Worm (Caenorhabditis elegans) whole organism, L2 larva: ENCODE data around the gene dsl-4.

Source experiments
- C34F6.9 ChIP-seq: fragments of 150-350 bp; optimal IDR thresholded peaks from 2 replicates; lab custom pipeline; 2014; ENCODE audit warnings: missing biosample characterization, missing genetic modification characterization
- F13H6.1 ChIP-seq: sonication (generic microtip); optimal IDR thresholded peaks from 2 replicates; lab custom pipeline; 2016; ENCODE audit warnings: missing genetic modification characterization, missing compliant biosample characterization
- R02D3.7 ChIP-seq: fragments of 150-350 bp; optimal IDR thresholded peaks from 2 replicates; lab custom pipeline; 2014; ENCODE audit warnings: missing biosample characterization, missing genetic modification characterization
- Y55F3AM.14 ChIP-seq: fragments of 200-800 bp; sonication (Bioruptor generic); optimal IDR thresholded peaks from 2 replicates; lab custom pipeline; 2018; ENCODE audit warnings: mild to moderate bottlenecking, missing genetic modification characterization, missing compliant biosample characterization
- ZK546.5 ChIP-seq: sonication (generic microtip); optimal IDR thresholded peaks from 2 replicates; lab custom pipeline; 2017; ENCODE audit warnings: missing biosample characterization, missing genetic modification characterization
- alr-1 ChIP-seq: fragments of 150-350 bp; optimal IDR thresholded peaks from 2 replicates; lab custom pipeline; 2014; ENCODE audit warnings: missing biosample characterization, missing genetic modification characterization
- aly-2 ChIP-seq: fragments of 150-350 bp; optimal IDR thresholded peaks from 2 replicates; lab custom pipeline; 2014; ENCODE audit warnings: missing biosample characterization, missing genetic modification characterization
- ama-1 ChIP-seq: fragments of 150-350 bp; optimal IDR thresholded peaks from 2 replicates; lab custom pipeline; 2018; ENCODE audit warnings: inconsistent platforms
- blmp-1 ChIP-seq: sonication (generic microtip); optimal IDR thresholded peaks from 2 replicates; lab custom pipeline; 2017; ENCODE audit warnings: missing genetic modification characterization, mild to moderate bottlenecking, missing compliant biosample characterization, antibody characterized with exemption, moderate library complexity; ENCODE audit not compliant: insufficient read depth
- ceh-16 ChIP-seq: fragments of 150-350 bp; optimal IDR thresholded peaks from 2 replicates; lab custom pipeline; 2014; ENCODE audit warnings: missing biosample characterization, missing genetic modification characterization
- ceh-82 ChIP-seq: fragments of 150-350 bp; optimal IDR thresholded peaks from 2 replicates; lab custom pipeline; 2014; ENCODE audit warnings: missing biosample characterization, missing genetic modification characterization
- crh-2 ChIP-seq: sonication (generic microtip); optimal IDR thresholded peaks from 2 replicates; lab custom pipeline; 2017; ENCODE audit warnings: missing biosample characterization, missing genetic modification characterization
- dmd-4 ChIP-seq: sonication (generic microtip); optimal IDR thresholded peaks from 2 replicates; lab custom pipeline; 2017; ENCODE audit warnings: missing biosample characterization, missing genetic modification characterization
- egl-27 ChIP-seq: sonication (generic microtip); optimal IDR thresholded peaks from 3 replicates; lab custom pipeline; 2017; ENCODE audit warnings: missing biosample characterization, missing genetic modification reagents, missing genetic modification characterization
- elt-1 ChIP-seq: fragments of 150-350 bp; optimal IDR thresholded peaks from 2 replicates; lab custom pipeline; 2014; ENCODE audit warnings: missing biosample characterization, missing genetic modification characterization
- elt-3 ChIP-seq: sonication (generic microtip); optimal IDR thresholded peaks from 2 replicates; lab custom pipeline; 2017; ENCODE audit warnings: missing biosample characterization, missing genetic modification characterization
- fos-1 ChIP-seq: fragments of 150-350 bp; optimal IDR thresholded peaks from 2 replicates; lab custom pipeline; 2014; ENCODE audit warnings: missing biosample characterization, missing genetic modification characterization
- gmeb-1 ChIP-seq: fragments of 150-350 bp; optimal IDR thresholded peaks from 2 replicates; lab custom pipeline; 2014; ENCODE audit warnings: missing biosample characterization, missing genetic modification characterization
- lin-11 ChIP-seq: fragments of 150-350 bp; sonication (generic microtip); optimal IDR thresholded peaks from 2 replicates; lab custom pipeline; 2014; ENCODE audit warnings: missing biosample characterization, missing genetic modification characterization, inconsistent platforms, mixed read lengths
- lin-13 ChIP-seq: fragments of 150-350 bp; optimal IDR thresholded peaks from 2 replicates; lab custom pipeline; 2014; ENCODE audit warnings: missing biosample characterization, missing genetic modification reagents, missing genetic modification characterization
- lin-39 ChIP-seq: fragments of 150-350 bp; optimal IDR thresholded peaks from 2 replicates; lab custom pipeline; 2014; ENCODE audit warnings: missing biosample characterization, missing genetic modification reagents, missing genetic modification characterization
- lsy-2 ChIP-seq, 2 experiments: fragments of 150-350 bp in 1 of 2; sonication (generic microtip) in 1 of 2; optimal IDR thresholded peaks; 2 replicates each; lab custom pipeline; 2014 to 2017; ENCODE audit warnings: missing biosample characterization in 2 of 2, missing genetic modification characterization in 2 of 2
- mab-5 ChIP-seq: fragments of 150-350 bp; optimal IDR thresholded peaks from 2 replicates; lab custom pipeline; 2014; ENCODE audit warnings: missing biosample characterization, missing genetic modification characterization
- mbf-1 ChIP-seq: sonication (generic microtip); optimal IDR thresholded peaks from 2 replicates; lab custom pipeline; 2017; ENCODE audit warnings: missing biosample characterization, missing genetic modification characterization
- mdl-1 ChIP-seq, 2 experiments: fragments of 150-350 bp in 1 of 2; sonication (generic microtip) in 1 of 2; optimal IDR thresholded peaks; 2 replicates each; lab custom pipeline; 2017; ENCODE audit warnings: missing biosample characterization in 2 of 2, missing genetic modification characterization in 2 of 2
- nhr-10 ChIP-seq: sonication (generic microtip); optimal IDR thresholded peaks from 2 replicates; lab custom pipeline; 2017; ENCODE audit warnings: missing biosample characterization, missing genetic modification characterization
- nhr-11 ChIP-seq: fragments of 150-350 bp; optimal IDR thresholded peaks from 2 replicates; lab custom pipeline; 2014; ENCODE audit warnings: missing biosample characterization, missing genetic modification characterization
- nhr-12 ChIP-seq: fragments of 150-350 bp; optimal IDR thresholded peaks from 2 replicates; lab custom pipeline; 2014; ENCODE audit warnings: missing biosample characterization, missing genetic modification characterization
- nhr-129 ChIP-seq: fragments of 150-350 bp; optimal IDR thresholded peaks from 2 replicates; lab custom pipeline; 2014; ENCODE audit warnings: missing biosample characterization, missing genetic modification characterization
- nhr-21 ChIP-seq: fragments of 150-350 bp; optimal IDR thresholded peaks from 2 replicates; lab custom pipeline; 2014; ENCODE audit warnings: missing biosample characterization, missing genetic modification characterization
- nhr-23 ChIP-seq: fragments of 150-350 bp; optimal IDR thresholded peaks from 2 replicates; lab custom pipeline; 2014; ENCODE audit warnings: missing biosample characterization, missing genetic modification reagents, missing genetic modification characterization
- nhr-237 ChIP-seq: fragments of 150-350 bp; optimal IDR thresholded peaks from 2 replicates; lab custom pipeline; 2014; ENCODE audit warnings: missing biosample characterization, missing genetic modification characterization
- nhr-25 ChIP-seq: fragments of 150-350 bp; sonication (generic microtip); optimal IDR thresholded peaks from 3 replicates; lab custom pipeline; 2014; ENCODE audit warnings: missing biosample characterization, missing genetic modification characterization
- nhr-6 ChIP-seq: fragments of 150-350 bp; optimal IDR thresholded peaks from 2 replicates; lab custom pipeline; 2014; ENCODE audit warnings: missing biosample characterization, missing genetic modification characterization
- nhr-77 ChIP-seq: fragments of 150-350 bp; optimal IDR thresholded peaks from 2 replicates; lab custom pipeline; 2014; ENCODE audit warnings: missing biosample characterization, missing genetic modification characterization
- peb-1 ChIP-seq: fragments of 150-350 bp; optimal IDR thresholded peaks from 2 replicates; lab custom pipeline; 2014; ENCODE audit warnings: missing biosample characterization, missing genetic modification characterization
- sem-4 ChIP-seq: fragments of 150-350 bp; optimal IDR thresholded peaks from 2 replicates; lab custom pipeline; 2014; ENCODE audit warnings: missing biosample characterization, missing genetic modification reagents, missing genetic modification characterization
- skn-1 ChIP-seq: sonication (generic microtip); optimal IDR thresholded peaks from 2 replicates; lab custom pipeline; 2017; ENCODE audit warnings: missing biosample characterization, missing genetic modification characterization
- sma-3 ChIP-seq: sonication (generic microtip); optimal IDR thresholded peaks from 2 replicates; lab custom pipeline; 2016; ENCODE audit warnings: missing genetic modification reagents, missing genetic modification characterization, missing compliant biosample characterization
- sma-9 ChIP-seq, 2 experiments: fragments of 150-350 bp in 1 of 2; sonication (generic microtip) in 1 of 2; optimal IDR thresholded peaks; 2 replicates each; lab custom pipeline; 2014 to 2016; ENCODE audit warnings: missing genetic modification characterization in 2 of 2, mild to moderate bottlenecking in 1 of 2, missing biosample characterization in 1 of 2, missing compliant biosample characterization in 1 of 2, missing genetic modification reagents in 1 of 2, moderate library complexity in 1 of 2
- snpc-4 ChIP-seq: fragments of 150-350 bp; optimal IDR thresholded peaks from 2 replicates; lab custom pipeline; 2014; ENCODE audit warnings: missing biosample characterization, missing genetic modification characterization
- unc-39 ChIP-seq: fragments of 150-350 bp; optimal IDR thresholded peaks from 2 replicates; lab custom pipeline; 2014; ENCODE audit warnings: missing biosample characterization, missing genetic modification characterization
- unc-55 ChIP-seq: fragments of 150-350 bp; sonication (generic microtip); optimal IDR thresholded peaks from 3 replicates; lab custom pipeline; 2014; ENCODE audit warnings: missing biosample characterization, missing genetic modification reagents, missing genetic modification characterization
- unc-62 ChIP-seq: fragments of 150-350 bp; optimal IDR thresholded peaks from 2 replicates; lab custom pipeline; 2014; ENCODE audit warnings: missing biosample characterization, missing genetic modification reagents, missing genetic modification characterization
- zag-1 ChIP-seq: fragments of 150-350 bp; optimal IDR thresholded peaks from 2 replicates; lab custom pipeline; 2014; ENCODE audit warnings: missing biosample characterization, missing genetic modification characterization
- ztf-1 ChIP-seq: fragments of 200-800 bp; sonication (Bioruptor generic); conservative IDR thresholded peaks from 2 replicates; pipeline ENCODE4 v1.3.6; 2022; ENCODE audit warnings: missing genetic modification characterization, missing compliant biosample characterization
- ztf-11 ChIP-seq: sonication (generic microtip); optimal IDR thresholded peaks from 2 replicates; lab custom pipeline; 2017; ENCODE audit warnings: missing biosample characterization, missing genetic modification characterization
- ztf-4 ChIP-seq: fragments of 150-350 bp; optimal IDR thresholded peaks from 2 replicates; lab custom pipeline; 2014; ENCODE audit warnings: missing biosample characterization, missing genetic modification characterization

The dsl-4 gene

ce11 chrX:14101986-14102385 lies 11.8 kb downstream of the dsl-4 start, which contains the start of gene F16B12.6:
TSS of gene F16B12.6 (plus strand) at chrX:14102316.
- TF ChIP-seq ztf-4 (tag; lab: Kevin White, UChicago), result no peak
- TF ChIP-seq nhr-129 (tag; lab: Kevin White, UChicago), result peak; percentile 86
- TF ChIP-seq nhr-12, result no peak
- TF ChIP-seq nhr-237 (tag; lab: Kevin White, UChicago), result no peak
- TF ChIP-seq ZK546.5 (tag; lab: Kevin White, UChicago), result no peak
- TF ChIP-seq nhr-10 (tag; lab: Kevin White, UChicago), result peak; percentile 31
- peak; percentile 70 for TF ChIP-seq F13H6.1 (tag; lab: Kevin White, UChicago)
- peak; percentile 59 for TF ChIP-seq mab-5 (tag; lab: Kevin White, UChicago)
- peak; percentile 56 for TF ChIP-seq sma-9 (GFP tag; optimal IDR thresholded peaks at IDR 0.05; lab: Kevin White, UChicago)
- no peak for TF ChIP-seq sma-9 (tag; optimal IDR thresholded peaks at IDR 0.05; lab: Kevin White, UChicago)
- TF ChIP-seq elt-3 (tag; lab: Kevin White, UChicago), result no peak
- no peak for TF ChIP-seq mdl-1 (tag; optimal IDR thresholded peaks at IDR 0.05; lab: Kevin White, UChicago)
- peak; percentile 14 for TF ChIP-seq snpc-4
- TF ChIP-seq C34F6.9 (tag; lab: Kevin White, UChicago), result peak; percentile 91
- no peak for TF ChIP-seq peb-1
- peak; percentile 61 for TF ChIP-seq sem-4
- TF ChIP-seq nhr-25, result peak; percentile 73
- peak; percentile 89 for TF ChIP-seq unc-55 (GFP tag; lab: Kevin White, UChicago)
- TF ChIP-seq elt-1 (tag; lab: Kevin White, UChicago), result no peak
- TF ChIP-seq nhr-77 (tag; lab: Kevin White, UChicago), result no peak
- no peak for TF ChIP-seq unc-62 (GFP tag; lab: Kevin White, UChicago)
- peak; percentile 82 for TF ChIP-seq crh-2 (tag; lab: Kevin White, UChicago)
- TF ChIP-seq blmp-1 (tag; lab: Kevin White, UChicago), result no peak
- no peak for TF ChIP-seq dmd-4 (tag; lab: Kevin White, UChicago)
- TF ChIP-seq R02D3.7, result no peak
- TF ChIP-seq lin-13 (GFP tag; lab: Kevin White, UChicago), result peak; percentile 85
- no peak for TF ChIP-seq mbf-1 (tag; lab: Kevin White, UChicago)
- peak; percentile 71 for TF ChIP-seq nhr-21 (tag; lab: Kevin White, UChicago)
- TF ChIP-seq ama-1 (lab: Kevin White, UChicago), result no peak
- TF ChIP-seq fos-1 (tag; lab: Kevin White, UChicago), result peak; percentile 62
- TF ChIP-seq lin-39, result no peak
- no peak for TF ChIP-seq aly-2 (tag; lab: Kevin White, UChicago)
- no peak for TF ChIP-seq ceh-16
- TF ChIP-seq egl-27 (tag; lab: Kevin White, UChicago), result peak; percentile 56
- TF ChIP-seq sma-3 (GFP tag; lab: Kevin White, UChicago), result peak; percentile 67
- no peak for TF ChIP-seq nhr-11 (tag; lab: Kevin White, UChicago)
- TF ChIP-seq nhr-23 (tag; lab: Kevin White, UChicago), result no peak
- no peak for TF ChIP-seq unc-39 (tag; lab: Kevin White, UChicago)
- no peak for TF ChIP-seq ztf-11
- TF ChIP-seq ztf-1 (GFP tag; lab: Robert Waterston, UW), result no peak
- no peak for TF ChIP-seq nhr-6 (tag; lab: Kevin White, UChicago)
- TF ChIP-seq gmeb-1, result peak; percentile 82
- peak; percentile 80 for TF ChIP-seq lin-11
- TF ChIP-seq alr-1 (tag; lab: Kevin White, UChicago), result no peak
- TF ChIP-seq ceh-82, result no peak
- TF ChIP-seq skn-1, result no peak
- TF ChIP-seq lsy-2 (tag; optimal IDR thresholded peaks at IDR 0.05; lab: Kevin White, UChicago), result peak; percentile 38 to 84
- TF ChIP-seq Y55F3AM.14 (GFP tag; lab: Kevin White, UChicago), result no peak
- no peak for TF ChIP-seq zag-1 (tag; lab: Kevin White, UChicago)
- TF ChIP-seq, all 48 proteins: peak for 19
